Fruit fly (Drosophila melanogaster) whole organism, wandering third instar larva: ENCODE measurements around the gene CG33543.

Experiments used
- Abd-B ChIP-seq: fragments of >200 bp; optimal IDR thresholded peaks from 2 replicates; lab custom pipeline; 2017; ENCODE audit warnings: missing biosample characterization, missing genetic modification characterization
- CG32264 ChIP-seq: fragments of 200-800 bp; sonication (Bioruptor generic); optimal IDR thresholded peaks from 2 replicates; lab custom pipeline; 2016; ENCODE audit warnings: missing biosample characterization, missing genetic modification characterization
- Dfd ChIP-seq: fragments of >200 bp; optimal IDR thresholded peaks from 2 replicates; lab custom pipeline; 2017; ENCODE audit warnings: missing biosample characterization, missing genetic modification characterization
- HLH106 ChIP-seq: fragments of 200-800 bp; optimal IDR thresholded peaks from 3 replicates; lab custom pipeline; 2019; ENCODE audit warnings: missing biosample characterization, mild to moderate bottlenecking, missing genetic modification characterization, moderate library complexity
- Hr78 ChIP-seq: fragments of >200 bp; optimal IDR thresholded peaks from 2 replicates; lab custom pipeline; 2017; ENCODE audit warnings: missing biosample characterization, missing genetic modification characterization
- Mio ChIP-seq: sonication (Bioruptor generic); optimal IDR thresholded peaks from 2 replicates; lab custom pipeline; 2016; ENCODE audit warnings: missing biosample characterization, missing genetic modification characterization
- N ChIP-seq: fragments of >200 bp; optimal IDR thresholded peaks from 2 replicates; lab custom pipeline; 2018; ENCODE audit warnings: missing biosample characterization, missing external identifiers, missing genetic modification characterization
- OdsH ChIP-seq: fragments of 200-800 bp; sonication (Bioruptor generic); optimal IDR thresholded peaks from 2 replicates; lab custom pipeline; 2016; ENCODE audit warnings: missing biosample characterization, mild to moderate bottlenecking, missing genetic modification characterization
- Rel ChIP-seq, 2 experiments: fragments of 200-800 bp; sonication (Bioruptor generic) in 1 of 2; optimal IDR thresholded peaks; 2 replicates in 1 of 2; 3 replicates in 1 of 2; lab custom pipeline; 2016 to 2019; ENCODE audit warnings: mild to moderate bottlenecking in 2 of 2, missing biosample characterization in 2 of 2, missing genetic modification characterization in 2 of 2, moderate library complexity in 1 of 2
- br ChIP-seq: fragments of 200-800 bp; sonication (Bioruptor generic); optimal IDR thresholded peaks from 2 replicates; lab custom pipeline; 2016; ENCODE audit warnings: missing biosample characterization, missing genetic modification characterization
- dmrt93B ChIP-seq: fragments of 200-800 bp; sonication (Bioruptor generic); optimal IDR thresholded peaks from 2 replicates; lab custom pipeline; 2018; ENCODE audit warnings: missing biosample characterization, mild to moderate bottlenecking, missing genetic modification characterization
- ey ChIP-seq: fragments of 200-800 bp; sonication (Bioruptor generic); optimal IDR thresholded peaks from 2 replicates; lab custom pipeline; 2016; ENCODE audit warnings: missing biosample characterization, missing genetic modification characterization
- foxo ChIP-seq, 2 experiments: fragments of 200-800 bp; sonication (Bioruptor generic); optimal IDR thresholded peaks; 2 replicates in 1 of 2; 3 replicates in 1 of 2; lab custom pipeline; 2016 to 2017; ENCODE audit warnings: missing biosample characterization in 2 of 2, missing genetic modification characterization in 2 of 2
- h ChIP-seq: fragments of 200-800 bp; sonication (Bioruptor generic); optimal IDR thresholded peaks from 3 replicates; lab custom pipeline; 2016; ENCODE audit warnings: missing biosample characterization, mild to moderate bottlenecking, missing genetic modification characterization
- jim ChIP-seq: fragments of 175-275, 200-325 bp; sonication (Bioruptor generic); optimal IDR thresholded peaks from 2 replicates; lab custom pipeline; 2016; ENCODE audit warnings: missing biosample characterization, mild to moderate bottlenecking, missing genetic modification characterization
- psq ChIP-seq: fragments of 200-800 bp; sonication (Bioruptor generic); optimal IDR thresholded peaks from 3 replicates; lab custom pipeline; 2017; ENCODE audit warnings: missing biosample characterization, mild to moderate bottlenecking, missing genetic modification characterization, moderate library complexity
- sv ChIP-seq: fragments of 200-800 bp; sonication (Bioruptor generic); optimal IDR thresholded peaks from 3 replicates; lab custom pipeline; 2016; ENCODE audit warnings: missing biosample characterization, missing genetic modification characterization
- usp ChIP-seq: fragments of >200 bp; optimal IDR thresholded peaks from 2 replicates; lab custom pipeline; 2017; ENCODE audit warnings: missing biosample characterization, missing genetic modification characterization
- woc ChIP-seq: sonication (Bioruptor generic); optimal IDR thresholded peaks from 2 replicates; lab custom pipeline; 2016; ENCODE audit warnings: missing biosample characterization, mild to moderate bottlenecking, missing genetic modification characterization

CG33543 gene

dm6 chr2L:1947959-1948358 lies 58.2 kb downstream of the CG33543 start:
- TF ChIP-seq Rel (GFP tag; optimal IDR thresholded peaks at IDR 0.05; lab: Kevin White, UChicago) (no peak), Rel (tag; optimal IDR thresholded peaks at IDR 0.05; lab: Kevin White, UChicago) (no peak), CG32264 (GFP tag; lab: Kevin White, UChicago) (no peak), usp (GFP tag; lab: Kevin White, UChicago) (no peak), HLH106 (tag; lab: Kevin White, UChicago) (no peak), OdsH (GFP tag; lab: Kevin White, UChicago) (no peak), dmrt93B (GFP tag; lab: Kevin White, UChicago) (no peak), Dfd (GFP tag; lab: Kevin White, UChicago) (no peak), br (GFP tag; lab: Kevin White, UChicago) (no peak), h (GFP tag; lab: Kevin White, UChicago) (no peak), Hr78 (GFP tag; lab: Kevin White, UChicago) (no peak), jim (GFP tag; lab: Kevin White, UChicago) (no peak), Mio (GFP tag; lab: Kevin White, UChicago) (no peak), psq (GFP tag; lab: Kevin White, UChicago) (no peak), woc (GFP tag; lab: Kevin White, UChicago) (no peak), Abd-B (no peak), N (no peak), sv (no peak), foxo (GFP tag; optimal IDR thresholded peaks at IDR 0.05; lab: Kevin White, UChicago) (no peak), ey (GFP tag; lab: Kevin White, UChicago) (no peak)
